Worm (Caenorhabditis elegans) whole organism, mixed stage, embryonic: ENCODE results near the gene Y59E1A.4.

Experiments
- M03D4.4 ChIP-seq: sonication (generic microtip); optimal IDR thresholded peaks from 2 replicates; lab custom pipeline; 2017; ENCODE audit warnings: mild to moderate bottlenecking, missing genetic modification characterization, missing compliant biosample characterization
- bed-3 ChIP-seq: fragments of 200-800 bp; sonication (Bioruptor generic); optimal IDR thresholded peaks from 3 replicates; lab custom pipeline; 2018; ENCODE audit warnings: mild to moderate bottlenecking, missing genetic modification characterization, moderate library complexity, missing compliant biosample characterization
- blmp-1 ChIP-seq: fragments of 150-350 bp; optimal IDR thresholded peaks from 2 replicates; lab custom pipeline; 2014; ENCODE audit warnings: missing biosample characterization, missing genetic modification characterization
- ceh-39 ChIP-seq: fragments of 150-350 bp; optimal IDR thresholded peaks from 2 replicates; lab custom pipeline; 2014; ENCODE audit warnings: missing biosample characterization, missing genetic modification characterization
- ceh-43 ChIP-seq: fragments of 200-800 bp; sonication (Bioruptor generic); optimal IDR thresholded peaks from 2 replicates; lab custom pipeline; 2018; ENCODE audit warnings: mild to moderate bottlenecking, missing genetic modification characterization, moderate library complexity, missing compliant biosample characterization
- ceh-83 ChIP-seq: fragments of 200-800 bp; sonication (Bioruptor generic); optimal IDR thresholded peaks from 2 replicates; lab custom pipeline; 2018; ENCODE audit warnings: mild to moderate bottlenecking, missing genetic modification characterization, missing compliant biosample characterization
- ces-1 ChIP-seq: fragments of 150-350 bp; optimal IDR thresholded peaks from 2 replicates; lab custom pipeline; 2014; ENCODE audit warnings: missing biosample characterization, missing genetic modification reagents, missing genetic modification characterization
- cnd-1 ChIP-seq: fragments of 200-800 bp; sonication (Bioruptor generic); optimal IDR thresholded peaks from 2 replicates; lab custom pipeline; 2018; ENCODE audit warnings: mild to moderate bottlenecking, missing genetic modification characterization, missing compliant biosample characterization
- drap-1 ChIP-seq: fragments of 200-800 bp; sonication (Bioruptor generic); optimal IDR thresholded peaks from 3 replicates; lab custom pipeline; 2018; ENCODE audit warnings: mild to moderate bottlenecking, missing genetic modification characterization, missing compliant biosample characterization
- elt-1 ChIP-seq: sonication (generic microtip); optimal IDR thresholded peaks from 2 replicates; lab custom pipeline; 2017; ENCODE audit warnings: missing genetic modification characterization, mild to moderate bottlenecking, missing compliant biosample characterization, antibody characterized with exemption, moderate library complexity, borderline replicate concordance; ENCODE audit not compliant: insufficient read depth
- elt-3 ChIP-seq: fragments of 150-350 bp; optimal IDR thresholded peaks from 2 replicates; lab custom pipeline; 2014; ENCODE audit warnings: missing biosample characterization, missing genetic modification characterization
- flh-1 ChIP-seq: fragments of 200-800 bp; sonication (Bioruptor generic); optimal IDR thresholded peaks from 2 replicates; lab custom pipeline; 2018; ENCODE audit warnings: mild to moderate bottlenecking, missing genetic modification characterization, moderate library complexity, missing compliant biosample characterization
- ham-2 ChIP-seq: fragments of 200-800 bp; sonication (Bioruptor generic); optimal IDR thresholded peaks from 2 replicates; lab custom pipeline; 2018; ENCODE audit warnings: mild to moderate bottlenecking, missing genetic modification characterization, missing compliant biosample characterization
- hlh-1 ChIP-seq: fragments of 150-350 bp; optimal IDR thresholded peaks from 2 replicates; lab custom pipeline; 2014; ENCODE audit warnings: missing biosample characterization, missing genetic modification reagents, missing genetic modification characterization
- lin-13 ChIP-seq: fragments of 150-350 bp; optimal IDR thresholded peaks from 2 replicates; lab custom pipeline; 2014; ENCODE audit warnings: missing biosample characterization, missing genetic modification characterization
- lin-32 ChIP-seq: fragments of 200-800 bp; sonication (Bioruptor generic); optimal IDR thresholded peaks from 2 replicates; lab custom pipeline; 2018; ENCODE audit warnings: mild to moderate bottlenecking, missing genetic modification characterization, missing compliant biosample characterization
- lsy-2 ChIP-seq: fragments of 150-350 bp; optimal IDR thresholded peaks from 2 replicates; lab custom pipeline; 2014; ENCODE audit warnings: missing biosample characterization, missing genetic modification characterization
- mab-5 ChIP-seq: fragments of 150-350 bp; optimal IDR thresholded peaks from 2 replicates; lab custom pipeline; 2014; ENCODE audit warnings: missing biosample characterization, missing genetic modification characterization
- mep-1 ChIP-seq: fragments of 150-350 bp; optimal IDR thresholded peaks from 2 replicates; lab custom pipeline; 2017; ENCODE audit warnings: missing biosample characterization, missing genetic modification reagents, missing genetic modification characterization, inconsistent platforms
- mls-2 ChIP-seq: sonication (generic microtip); optimal IDR thresholded peaks from 2 replicates; lab custom pipeline; 2016; ENCODE audit warnings: mild to moderate bottlenecking, missing genetic modification characterization, moderate library complexity, missing compliant biosample characterization
- nhr-12 ChIP-seq: fragments of 150-350 bp; optimal IDR thresholded peaks from 2 replicates; lab custom pipeline; 2014; ENCODE audit warnings: missing biosample characterization, missing genetic modification characterization
- nhr-2 ChIP-seq: fragments of 150-350 bp; optimal IDR thresholded peaks from 2 replicates; lab custom pipeline; 2014; ENCODE audit warnings: missing biosample characterization, missing genetic modification characterization
- nhr-237 ChIP-seq: fragments of 150-350 bp; optimal IDR thresholded peaks from 2 replicates; lab custom pipeline; 2014; ENCODE audit warnings: missing biosample characterization, missing genetic modification characterization
- nhr-28 ChIP-seq: fragments of 150-350 bp; optimal IDR thresholded peaks from 2 replicates; lab custom pipeline; 2014; ENCODE audit warnings: missing biosample characterization, missing genetic modification characterization
- nhr-76 ChIP-seq: sonication (generic microtip); optimal IDR thresholded peaks from 2 replicates; lab custom pipeline; 2017; ENCODE audit warnings: missing biosample characterization, missing genetic modification characterization
- pha-4 ChIP-seq: fragments of 150-350 bp; optimal IDR thresholded peaks from 2 replicates; lab custom pipeline; 2018; ENCODE audit warnings: missing biosample characterization, missing genetic modification reagents, missing genetic modification characterization
- sem-2 ChIP-seq: fragments of 200-800 bp; sonication (Bioruptor generic); optimal IDR thresholded peaks from 2 replicates; lab custom pipeline; 2018; ENCODE audit warnings: mild to moderate bottlenecking, missing genetic modification characterization, missing compliant biosample characterization
- snpc-4 ChIP-seq: fragments of 150-350 bp; optimal IDR thresholded peaks from 2 replicates; lab custom pipeline; 2014; ENCODE audit warnings: missing biosample characterization, missing genetic modification characterization
- sptf-1 ChIP-seq: sonication (generic microtip); optimal IDR thresholded peaks from 2 replicates; lab custom pipeline; 2017; ENCODE audit warnings: mild to moderate bottlenecking, missing genetic modification characterization, moderate library complexity, missing compliant biosample characterization
- tbx-8 ChIP-seq: fragments of 200-800 bp; sonication (Bioruptor generic); optimal IDR thresholded peaks from 2 replicates; lab custom pipeline; 2018; ENCODE audit warnings: mild to moderate bottlenecking, missing genetic modification characterization, moderate library complexity, missing compliant biosample characterization
- unc-120 ChIP-seq: sonication (generic microtip); optimal IDR thresholded peaks from 2 replicates; lab custom pipeline; 2017; ENCODE audit warnings: missing genetic modification characterization, missing compliant biosample characterization; ENCODE audit not compliant: poor library complexity, severe bottlenecking
- unc-39 ChIP-seq: fragments of 150-350 bp; optimal IDR thresholded peaks from 2 replicates; lab custom pipeline; 2014; ENCODE audit warnings: missing biosample characterization, missing genetic modification characterization
- unc-62 ChIP-seq: fragments of 150-350 bp; optimal IDR thresholded peaks from 2 replicates; lab custom pipeline; 2014; ENCODE audit warnings: missing biosample characterization, missing genetic modification reagents, missing genetic modification characterization
- zip-8 ChIP-seq: fragments of 150-350 bp; optimal IDR thresholded peaks from 2 replicates; lab custom pipeline; 2014; ENCODE audit warnings: missing biosample characterization, missing genetic modification characterization
- ztf-11 ChIP-seq: fragments of 150-350 bp; optimal IDR thresholded peaks from 2 replicates; lab custom pipeline; 2014; ENCODE audit warnings: missing biosample characterization, missing genetic modification characterization

Gene Y59E1A.4

ce11 chrX:1917169-1917568, 22.6 kb downstream of the Y59E1A.4 start, which contains the start of gene dot-1.5:
dot-1.5 (plus strand) TSS chrX:1917469.
- TF ChIP-seq ces-1 (GFP tag; lab: Kevin White, UChicago) (no peak), mls-2 (tag; lab: Kevin White, UChicago) (no peak), lsy-2 (no peak), cnd-1 (tag; lab: Kevin White, UChicago) (no peak), nhr-2 (tag; lab: Kevin White, UChicago) (no peak), tbx-8 (GFP tag; lab: Kevin White, UChicago) (no peak), ceh-39 (tag; lab: Kevin White, UChicago) (no peak), ztf-11 (tag; lab: Kevin White, UChicago) (no peak), pha-4 (tag; lab: Kevin White, UChicago) (no peak), unc-120 (tag; lab: Kevin White, UChicago) (no peak), M03D4.4 (tag; lab: Kevin White, UChicago) (no peak), lin-32 (no peak), blmp-1 (tag; lab: Kevin White, UChicago) (no peak), ceh-43 (no peak), nhr-76 (tag; lab: Kevin White, UChicago) (no peak), ham-2 (GFP tag; lab: Kevin White, UChicago) (no peak), elt-3 (tag; lab: Kevin White, UChicago) (no peak), lin-13 (no peak)
- TF ChIP-seq, all 35 proteins: peak for 0

DNA sequence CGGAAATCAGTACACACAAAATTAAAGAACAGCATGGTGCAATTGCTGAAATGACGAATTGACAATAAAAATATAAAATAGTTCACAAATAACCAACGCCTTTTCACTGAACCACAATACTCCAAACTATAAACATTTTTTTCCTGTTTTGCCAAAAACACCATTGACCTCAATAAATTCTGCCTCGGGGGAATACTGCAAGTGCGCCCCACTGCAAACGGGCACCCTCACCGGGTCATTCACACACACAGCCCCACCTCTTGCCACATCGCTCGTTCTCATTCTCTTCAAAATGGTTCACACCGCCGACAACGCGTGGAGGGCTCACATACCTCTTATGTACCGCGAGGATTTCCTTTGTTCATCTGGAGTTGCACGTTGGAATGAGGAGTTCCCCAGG, 24.8 kb downstream of the Y59E1A.4 start, which contains the start of gene rgs-9:
Gene rgs-9 (plus strand): TSS at position 237 of the 400 bp plus-strand sequence.
- TF ChIP-seq pha-4 (tag; lab: Kevin White, UChicago) (no peak), nhr-2 (tag; lab: Kevin White, UChicago) (peak; percentile 58)

DNA sequence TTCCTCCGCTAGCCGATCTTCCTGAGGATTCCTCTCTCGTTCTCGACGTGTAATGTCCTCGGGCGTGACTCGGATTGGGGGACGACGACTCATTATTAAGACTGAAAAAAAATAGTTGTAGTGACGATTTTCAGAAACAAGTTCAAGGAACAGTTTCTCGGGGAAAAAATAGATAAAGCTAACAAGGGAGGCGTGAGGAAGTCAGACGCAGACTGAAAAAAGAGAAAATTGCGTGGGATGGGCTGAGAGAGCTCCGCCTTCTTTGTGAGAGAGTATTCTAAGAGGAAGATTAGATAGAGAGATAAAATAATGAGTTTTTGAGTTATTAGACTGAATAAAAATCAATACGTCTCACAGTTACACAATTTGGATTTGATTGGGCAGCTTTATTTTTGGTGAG, 26.5 kb downstream of the Y59E1A.4 start, which contains the start of gene ZC53.1:
Gene ZC53.1 (minus strand): TSS at position 101 of the 400 bp plus-strand sequence.
- TF ChIP-seq ceh-39 (tag; lab: Kevin White, UChicago): no peak
- no peak for TF ChIP-seq elt-1 (tag; lab: Kevin White, UChicago)

DNA sequence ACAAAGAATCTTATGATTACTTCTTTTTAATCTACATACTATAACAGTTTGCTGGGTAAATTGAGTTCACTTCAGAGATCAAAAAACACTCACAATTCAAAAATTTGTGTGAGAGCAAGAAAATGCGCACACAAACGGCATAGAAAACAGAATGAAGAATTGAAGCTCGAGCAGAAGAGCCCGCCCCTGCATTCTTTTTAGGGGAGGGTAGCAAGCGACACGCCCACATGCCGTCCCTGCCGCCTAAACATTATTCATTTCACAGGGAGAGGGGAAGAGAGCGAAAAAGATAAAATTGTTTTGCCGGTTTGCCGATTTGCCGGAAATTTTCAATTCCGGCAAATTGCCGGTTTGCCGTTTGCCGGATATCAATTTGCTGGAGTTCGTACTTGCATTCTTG, 30.4 kb downstream of the Y59E1A.4 start:
- TF ChIP-seq snpc-4 (tag; lab: Kevin White, UChicago): no peak
- peak; percentile 2 for TF ChIP-seq ceh-39 (tag; lab: Kevin White, UChicago)
- TF ChIP-seq lsy-2: peak; percentile 35
- TF ChIP-seq ces-1 (GFP tag; lab: Kevin White, UChicago): peak; percentile 38
- TF ChIP-seq mep-1: no peak
- no peak for TF ChIP-seq bed-3 (GFP tag; lab: Kevin White, UChicago)
- peak; percentile 1 for TF ChIP-seq mls-2 (tag; lab: Kevin White, UChicago)
- TF ChIP-seq hlh-1 (tag; lab: Kevin White, UChicago): no peak
- TF ChIP-seq lin-32: no peak
- no peak for TF ChIP-seq unc-62 (GFP tag; lab: Kevin White, UChicago)
- TF ChIP-seq ztf-11 (tag; lab: Kevin White, UChicago): no peak
- TF ChIP-seq lin-13: no peak
- no peak for TF ChIP-seq elt-1 (tag; lab: Kevin White, UChicago)
- TF ChIP-seq nhr-28 (tag; lab: Kevin White, UChicago): no peak
- no peak for TF ChIP-seq unc-120 (tag; lab: Kevin White, UChicago)
- TF ChIP-seq flh-1 (GFP tag; lab: Kevin White, UChicago): no peak
- no peak for TF ChIP-seq ham-2 (GFP tag; lab: Kevin White, UChicago)
- no peak for TF ChIP-seq pha-4 (tag; lab: Kevin White, UChicago)
- no peak for TF ChIP-seq elt-3 (tag; lab: Kevin White, UChicago)
- no peak for TF ChIP-seq sptf-1 (tag; lab: Kevin White, UChicago)
- no peak for TF ChIP-seq tbx-8 (GFP tag; lab: Kevin White, UChicago)
- TF ChIP-seq nhr-12 (tag; lab: Kevin White, UChicago): no peak
- TF ChIP-seq cnd-1 (tag; lab: Kevin White, UChicago): no peak
- TF ChIP-seq unc-39 (tag; lab: Kevin White, UChicago): peak; percentile 9
- TF ChIP-seq ceh-83 (GFP tag; lab: Kevin White, UChicago): no peak
- no peak for TF ChIP-seq sem-2 (GFP tag; lab: Kevin White, UChicago)
- peak; percentile 70 for TF ChIP-seq nhr-237 (tag; lab: Kevin White, UChicago)
- no peak for TF ChIP-seq ceh-43
- peak; percentile 71 for TF ChIP-seq drap-1 (GFP tag; lab: Kevin White, UChicago)
- TF ChIP-seq blmp-1 (tag; lab: Kevin White, UChicago): no peak
- TF ChIP-seq mab-5 (tag; lab: Kevin White, UChicago): no peak
- no peak for TF ChIP-seq zip-8 (tag; lab: Kevin White, UChicago)
- TF ChIP-seq M03D4.4 (tag; lab: Kevin White, UChicago): no peak
- no peak for TF ChIP-seq nhr-2 (tag; lab: Kevin White, UChicago)
- no peak for TF ChIP-seq nhr-76 (tag; lab: Kevin White, UChicago)
